Fruit fly (Drosophila melanogaster): ENCODE results near the gene rpk.

Gene rpk

dm6 chr3R:4649126-4649811 is 3.5 kb downstream of the rpk start, which contains the start of gene Karybeta3 (continued):
- peak; percentile 44 for TF ChIP-seq gfzf (GFP tag; optimal IDR thresholded peaks at IDR 0.05)
- peak; percentile 65 for TF ChIP-seq CG12942 (GFP tag; optimal IDR thresholded peaks at IDR 0.05)
- TF ChIP-seq Lim3 (GFP tag; IDR thresholded peaks at IDR 0.05), result no peak
- TF ChIP-seq CG8290 (GFP tag; optimal IDR thresholded peaks at IDR 0.05), result peak; percentile 77
- TF ChIP-seq CG8290 (tag; optimal IDR thresholded peaks at IDR 0.05), result peak; percentile 13 to 46
- TF ChIP-seq CG31224 (GFP tag; IDR thresholded peaks at IDR 0.05), result peak; percentile 79
- peak; percentile 85 for TF ChIP-seq Fer1 (GFP tag; optimal IDR thresholded peaks at IDR 0.05)
- peak; percentile 32 for TF ChIP-seq CG12219 (GFP tag; optimal IDR thresholded peaks at IDR 0.05)
- TF ChIP-seq gce (GFP tag; IDR thresholded peaks at IDR 0.05), result peak; percentile 71; the same call in 1 of the 3 replicates
- peak; percentile 63 for TF ChIP-seq CG1647 (GFP tag; optimal IDR thresholded peaks at IDR 0.05)
- TF ChIP-seq CG10431 (GFP tag; optimal IDR thresholded peaks at IDR 0.05), result peak; percentile 25
- no peak for TF ChIP-seq Hey (tag; optimal IDR thresholded peaks at IDR 0.05)
- peak; percentile 63 for TF ChIP-seq ttk (GFP tag; IDR thresholded peaks at IDR 0.05)
- peak; percentile 94 for TF ChIP-seq E2f1 (GFP tag; IDR thresholded peaks at IDR 0.05)
- peak; percentile 25 to 66 for TF ChIP-seq bsh (GFP tag; optimal IDR thresholded peaks at IDR 0.05)
- no peak for TF ChIP-seq CG10321 (GFP tag; IDR thresholded peaks at IDR 0.05)
- TF ChIP-seq klu (GFP tag; IDR thresholded peaks at IDR 0.05), result no peak
- TF ChIP-seq CG3726 (GFP tag; IDR thresholded peaks at IDR 0.05), result peak; percentile 71; the same call in 1 of the 3 replicates
- peak; percentile 81 for TF ChIP-seq NK7.1 (GFP tag; optimal IDR thresholded peaks at IDR 0.05)
- TF ChIP-seq hkb (optimal IDR thresholded peaks at IDR 0.05), result peak; percentile 80
- peak; percentile 86 for TF ChIP-seq hkb (GFP tag; IDR thresholded peaks at IDR 0.05)
- TF ChIP-seq dmrt11E (tag; optimal IDR thresholded peaks at IDR 0.05), result peak; percentile 5
- peak; percentile 49 for TF ChIP-seq CG18619 (GFP tag; optimal IDR thresholded peaks at IDR 0.05)
- TF ChIP-seq CG6254 (GFP tag; optimal IDR thresholded peaks at IDR 0.05), result peak; percentile 14
- TF ChIP-seq oc (tag; optimal IDR thresholded peaks at IDR 0.05), result no peak
- TF ChIP-seq gsb-n (tag; optimal IDR thresholded peaks at IDR 0.05), result peak; percentile 35
- TF ChIP-seq CG13894 (tag; optimal IDR thresholded peaks at IDR 0.05), result peak; percentile 48
- peak; percentile 55; the same call in 2 of the 3 replicates for TF ChIP-seq vnd (GFP tag; IDR thresholded peaks at IDR 0.05; ENCODE audit: partially characterized antibody)
- peak; percentile 76 for TF ChIP-seq HHEX (GFP tag; optimal IDR thresholded peaks at IDR 0.05)
- peak; percentile 80; the same call in 2 of the 3 replicates for TF ChIP-seq Dbx (GFP tag; IDR thresholded peaks at IDR 0.05)
- TF ChIP-seq Xrp1 (GFP tag; IDR thresholded peaks at IDR 0.05), result peak; percentile 60
- no peak for TF ChIP-seq CG18599 (GFP tag; optimal IDR thresholded peaks at IDR 0.05)
- TF ChIP-seq CG9609 (GFP tag; optimal IDR thresholded peaks at IDR 0.05), result peak; percentile 81
- TF ChIP-seq ranshi (GFP tag; IDR thresholded peaks at IDR 0.05), result peak; percentile 80; the same call in 1 of the 2 replicates
- TF ChIP-seq Bteb2 (GFP tag; optimal IDR thresholded peaks at IDR 0.05), result peak; percentile 60
- peak; percentile 5 for TF ChIP-seq CG15696 (tag; optimal IDR thresholded peaks at IDR 0.05)
- TF ChIP-seq Dp (GFP tag; optimal IDR thresholded peaks at IDR 0.05), result peak; percentile 91
- TF ChIP-seq br (optimal IDR thresholded peaks at IDR 0.05), result no peak
- TF ChIP-seq CG11695 (GFP tag; IDR thresholded peaks at IDR 0.05), result peak; percentile 62; the same call in 1 of the 3 replicates
- peak; percentile 73 for TF ChIP-seq CG6689 (GFP tag; IDR thresholded peaks at IDR 0.05)
- TF ChIP-seq jing (GFP tag; optimal IDR thresholded peaks at IDR 0.05), result no peak
- no peak for TF ChIP-seq CG15073 (GFP tag; optimal IDR thresholded peaks at IDR 0.05)
- peak; percentile 96 for TF ChIP-seq E2f2 (GFP tag; IDR thresholded peaks at IDR 0.05)
- TF ChIP-seq Oli (tag; optimal IDR thresholded peaks at IDR 0.05), result peak; percentile 55
- peak; percentile 27 for TF ChIP-seq ftz-f1 (GFP tag; optimal IDR thresholded peaks at IDR 0.05)
- peak; percentile 54 for TF ChIP-seq CG12299 (tag; optimal IDR thresholded peaks at IDR 0.05)
- no peak for TF ChIP-seq Trl (optimal IDR thresholded peaks at IDR 0.05)
- TF ChIP-seq Trl (GFP tag; optimal IDR thresholded peaks at IDR 0.05), result peak; percentile 87
- peak; percentile 58 for TF ChIP-seq CG6765 (GFP tag; optimal IDR thresholded peaks at IDR 0.05)
- TF ChIP-seq h (optimal IDR thresholded peaks at IDR 0.05), result no peak
- TF ChIP-seq Usf (GFP tag; optimal IDR thresholded peaks at IDR 0.05), result no peak
- TF ChIP-seq Tbp (GFP tag; optimal IDR thresholded peaks at IDR 0.05), result no peak
